Fruit fly (Drosophila melanogaster): ENCODE measurements around the gene mRpS6.

- no peak for TF ChIP-seq CG12768 (GFP tag; optimal IDR thresholded peaks at IDR 0.05)
- TF ChIP-seq CG1620 (GFP tag; optimal IDR thresholded peaks at IDR 0.05) = no peak
- TF ChIP-seq CG14711 (tag; optimal IDR thresholded peaks at IDR 0.05) = no peak
- TF ChIP-seq CG7045 (GFP tag; optimal IDR thresholded peaks at IDR 0.05) = no peak
- no peak for TF ChIP-seq Hr96 (GFP tag; optimal IDR thresholded peaks at IDR 0.05)
- TF ChIP-seq ovo (GFP tag; optimal IDR thresholded peaks at IDR 0.05) = no peak
- no peak for TF ChIP-seq Mnt (GFP tag; optimal IDR thresholded peaks at IDR 0.05)
- no peak for TF ChIP-seq CG33017 (tag; optimal IDR thresholded peaks at IDR 0.05)
- TF ChIP-seq CG7101 (tag; optimal IDR thresholded peaks at IDR 0.05) = no peak
- no peak for TF ChIP-seq bab1 (GFP tag; optimal IDR thresholded peaks at IDR 0.05)
- TF ChIP-seq toe (GFP tag; optimal IDR thresholded peaks at IDR 0.05) = no peak
- no peak for TF ChIP-seq pad (GFP tag; optimal IDR thresholded peaks at IDR 0.05)
These were observed 847 bp downstream of the mRpS6 start, which contains the start of gene CG33514 for dm6 chr3L:4365197-4365596.
